Worm (Caenorhabditis elegans) whole organism, midembryonic: ENCODE results near the gene pcp-2.

Experiments used
- cog-1 ChIP-seq: sonication (generic microtip); optimal IDR thresholded peaks from 2 replicates; lab custom pipeline; 2016; ENCODE audit warnings: missing genetic modification characterization, missing compliant biosample characterization
- flt-1 ChIP-seq: fragments of 200-800 bp; sonication (Bioruptor generic); IDR thresholded peaks from 2 replicates; pipeline ENCODE4 v1.3.6; 2022; ENCODE audit warnings: missing genetic modification characterization, missing compliant biosample characterization
- klf-2 ChIP-seq: fragments of 200-800 bp; sonication (Bioruptor generic); conservative IDR thresholded peaks from 2 replicates; pipeline ENCODE4 v1.3.6; 2022; ENCODE audit warnings: missing genetic modification reagents, missing genetic modification characterization, missing compliant biosample characterization
- med-1 ChIP-seq: sonication (generic microtip); optimal IDR thresholded peaks from 2 replicates; lab custom pipeline; 2017; ENCODE audit warnings: missing genetic modification characterization, mild to moderate bottlenecking, missing compliant biosample characterization, antibody characterized with exemption, missing genetic modification reagents; ENCODE audit not compliant: insufficient read depth
- ref-1 ChIP-seq: fragments of 200-800 bp; sonication (Bioruptor generic); conservative IDR thresholded peaks from 2 replicates; pipeline ENCODE4 v1.3.6; 2022; ENCODE audit warnings: missing genetic modification reagents, missing genetic modification characterization, missing compliant biosample characterization
- tab-1 ChIP-seq: fragments of 200-800 bp; sonication (Bioruptor generic); IDR thresholded peaks from 2 replicates; pipeline ENCODE4 v1.3.6; 2022; ENCODE audit warnings: missing genetic modification characterization, missing compliant biosample characterization
- ztf-23 ChIP-seq: fragments of 200-800 bp; sonication (Bioruptor generic); IDR thresholded peaks from 2 replicates; pipeline ENCODE4 v1.3.6; 2022; ENCODE audit warnings: missing genetic modification reagents, missing genetic modification characterization, missing compliant biosample characterization
- ztf-29 ChIP-seq: fragments of 200-800 bp; sonication (Bioruptor generic); IDR thresholded peaks from 2 replicates; pipeline ENCODE4 v1.3.6; 2022; ENCODE audit warnings: missing genetic modification reagents, missing genetic modification characterization, missing compliant biosample characterization

DNA sequence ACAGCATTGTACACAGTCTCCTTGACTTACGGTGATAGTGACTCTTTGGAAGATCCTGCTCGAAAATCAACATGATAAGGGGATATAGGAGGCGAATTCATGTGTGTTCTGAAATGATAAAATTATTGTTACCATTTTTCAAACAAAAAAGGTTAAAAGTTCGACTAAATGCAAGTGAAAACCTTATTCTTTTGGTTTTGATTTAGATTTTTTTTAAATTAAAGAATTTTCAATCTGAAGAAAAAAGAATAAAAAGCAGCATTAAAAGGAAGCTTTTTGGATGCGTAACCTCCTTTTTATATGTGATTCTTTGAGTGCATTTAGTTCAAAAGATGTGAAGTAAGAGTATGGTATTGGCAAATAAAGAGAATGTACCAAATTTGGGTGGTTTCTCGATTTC, 29.6 kb downstream of the pcp-2 start, which contains the start of gene delm-1:
- no peak for TF ChIP-seq ztf-29
- no peak for TF ChIP-seq klf-2
- TF ChIP-seq tab-1 (GFP tag; lab: Robert Waterston, UW): no peak
- no peak for TF ChIP-seq flt-1 (GFP tag; lab: Robert Waterston, UW)
- no peak for TF ChIP-seq cog-1 (tag; lab: Kevin White, UChicago)
- TF ChIP-seq ztf-23 (GFP tag; lab: Robert Waterston, UW): no peak
- TF ChIP-seq med-1 (GFP tag; lab: Kevin White, UChicago): no peak
- no peak for TF ChIP-seq ref-1 (GFP tag; lab: Robert Waterston, UW)
